Worm (Caenorhabditis elegans) whole organism, early embryonic: Measurements from ENCODE around the gene C11H1.9.

Source experiments
- ama-1 ChIP-seq: fragments of 150-350 bp; optimal IDR thresholded peaks from 2 replicates; lab custom pipeline; 2014
- ceh-36 ChIP-seq: sonication (generic microtip); optimal IDR thresholded peaks from 2 replicates; lab custom pipeline; 2016; ENCODE audit warnings: missing genetic modification characterization, inconsistent platforms, missing compliant biosample characterization
- hmbx-1 ChIP-seq: sonication (generic microtip); optimal IDR thresholded peaks from 2 replicates; lab custom pipeline; 2016; ENCODE audit warnings: mild to moderate bottlenecking, missing genetic modification characterization, missing compliant biosample characterization
- hmg-4 ChIP-seq: fragments of 200-800 bp; sonication (Bioruptor generic); optimal IDR thresholded peaks from 2 replicates; lab custom pipeline; 2018; ENCODE audit warnings: mild to moderate bottlenecking, missing genetic modification characterization, missing compliant biosample characterization
- scrt-1 ChIP-seq: fragments of 200-800 bp; sonication (Bioruptor generic); IDR thresholded peaks from 2 replicates; pipeline ENCODE4 v1.3.6; 2022; ENCODE audit warnings: missing genetic modification characterization, missing compliant biosample characterization
- sea-1 ChIP-seq: fragments of 200-800 bp; sonication (Bioruptor generic); conservative IDR thresholded peaks from 2 replicates; pipeline ENCODE4 v1.3.6; 2022; ENCODE audit warnings: missing genetic modification characterization, missing compliant biosample characterization

DNA sequence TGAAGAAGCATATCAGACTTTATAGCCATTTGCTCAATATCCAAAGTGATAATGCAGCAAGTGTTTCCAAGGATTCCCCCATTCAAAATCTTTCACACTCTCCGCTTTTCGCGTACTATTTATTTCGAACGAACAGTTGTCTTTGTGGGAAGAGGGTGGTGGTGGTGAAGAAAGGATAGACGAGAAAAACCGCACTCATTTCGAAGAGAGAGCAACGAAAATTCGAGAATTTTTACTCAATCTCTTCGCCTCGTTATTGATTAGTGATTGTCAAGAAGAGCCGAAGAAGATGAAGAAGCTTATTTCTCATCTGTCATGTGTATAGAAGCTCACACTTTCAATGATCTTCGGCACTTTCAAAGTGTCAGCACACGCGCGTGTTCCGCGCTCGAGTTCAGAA is 32.3 kb downstream of the C11H1.9 start:
- TF ChIP-seq hmg-4 (GFP tag; lab: Kevin White, UChicago) (no peak), hmbx-1 (tag; lab: Kevin White, UChicago) (no peak), ama-1 (lab: Kevin White, UChicago) (no peak), sea-1 (GFP tag; lab: Robert Waterston, UW) (no peak), scrt-1 (GFP tag; lab: Robert Waterston, UW) (no peak), ceh-36 (tag; lab: Kevin White, UChicago) (no peak)
